Fruit fly (Drosophila melanogaster) whole organism, embryonic: ENCODE data around the gene CG5535.

Source experiments
- BEAF-32 ChIP-seq: fragments of 200-800 bp; sonication (Bioruptor generic); optimal IDR thresholded peaks from 3 replicates; lab custom pipeline; 2017; ENCODE audit warnings: missing biosample characterization, missing genetic modification characterization, mild to moderate bottlenecking, moderate library complexity, missing genetic modification reagents
- CG10366 ChIP-seq: fragments of 200-800 bp; sonication (Bioruptor generic); IDR thresholded peaks from 2 replicates; pipeline ENCODE4 v1.3.6; 2022; ENCODE audit warnings: missing biosample characterization, missing genetic modification characterization
- CG11247 ChIP-seq: fragments of 200-800 bp; sonication (Bioruptor generic); IDR thresholded peaks from 2 replicates; pipeline ENCODE4 v1.3.6; 2022; ENCODE audit warnings: missing biosample characterization, missing genetic modification characterization
- CG14710 ChIP-seq: fragments of 200-800 bp; sonication (Bioruptor generic); optimal IDR thresholded peaks from 3 replicates; lab custom pipeline; 2019; ENCODE audit warnings: missing biosample characterization, mild to moderate bottlenecking, missing genetic modification characterization, moderate library complexity
- CG1792 ChIP-seq: fragments of 200-800 bp; sonication (Bioruptor generic); optimal IDR thresholded peaks from 2 replicates; lab custom pipeline; 2016; ENCODE audit warnings: missing biosample characterization, missing genetic modification characterization
- CG3847 ChIP-seq: fragments of 200-800 bp; sonication (Bioruptor generic); IDR thresholded peaks from 2 replicates; pipeline ENCODE4 v1.3.6; 2022; ENCODE audit warnings: missing biosample characterization, missing genetic modification characterization
- CG6254 ChIP-seq: fragments of 200-800 bp; sonication (Bioruptor generic); optimal IDR thresholded peaks from 3 replicates; lab custom pipeline; 2017; ENCODE audit warnings: mild to moderate bottlenecking, missing biosample characterization, missing genetic modification reagents, missing genetic modification characterization
- CG6689 ChIP-seq: fragments of 200-800 bp; sonication (Bioruptor generic); IDR thresholded peaks from 2 replicates; pipeline ENCODE4 v1.3.6; 2022; ENCODE audit warnings: missing biosample characterization, missing genetic modification characterization
- CG8388 ChIP-seq: fragments of 200-800 bp; sonication (Bioruptor generic); optimal IDR thresholded peaks from 2 replicates; lab custom pipeline; 2019; ENCODE audit warnings: missing biosample characterization, mild to moderate bottlenecking, missing genetic modification characterization, moderate library complexity
- CG8478 ChIP-seq: fragments of >200 bp; optimal IDR thresholded peaks from 2 replicates; lab custom pipeline; 2018
- CG8765 ChIP-seq: fragments of 200-800 bp; sonication (Bioruptor generic); IDR thresholded peaks from 2 replicates; pipeline ENCODE4 v1.3.6; 2022; ENCODE audit warnings: missing biosample characterization, missing genetic modification characterization
- CG9876 ChIP-seq: fragments of 200-800 bp; sonication (Bioruptor generic); optimal IDR thresholded peaks from 2 replicates; lab custom pipeline; 2016; ENCODE audit warnings: missing biosample characterization, missing genetic modification characterization
- Dip2 ChIP-seq: fragments of 200-800 bp; sonication (Bioruptor generic); IDR thresholded peaks from 2 replicates; pipeline ENCODE4 v1.3.6; 2022; ENCODE audit warnings: missing biosample characterization, missing genetic modification characterization
- Elba2 ChIP-seq: fragments of 200-800 bp; sonication (Bioruptor generic); optimal IDR thresholded peaks from 3 replicates; lab custom pipeline; 2016; ENCODE audit warnings: missing biosample characterization, missing genetic modification characterization
- Ets65A ChIP-seq: fragments of 200-800 bp; sonication (Bioruptor generic); peaks from one replicate; lab custom pipeline; 2016; ENCODE audit warnings: missing biosample characterization, missing genetic modification characterization
- HmgD ChIP-seq: fragments of 200-800 bp; sonication (Bioruptor generic); optimal IDR thresholded peaks from 3 replicates; lab custom pipeline; 2016; ENCODE audit warnings: missing biosample characterization, missing genetic modification characterization
- HmgZ ChIP-seq: fragments of 200-800 bp; sonication (Bioruptor generic); optimal IDR thresholded peaks from 2 replicates; lab custom pipeline; 2018; ENCODE audit warnings: missing biosample characterization, mild to moderate bottlenecking, missing genetic modification characterization
- Mad ChIP-seq: fragments of 200-800 bp; sonication (Bioruptor generic); optimal IDR thresholded peaks from 2 replicates; lab custom pipeline; 2016; ENCODE audit warnings: missing biosample characterization, missing genetic modification characterization
- amos ChIP-seq: fragments of 200-800 bp; sonication (Bioruptor generic); IDR thresholded peaks from 2 replicates; pipeline ENCODE4 v1.3.6; 2022; ENCODE audit warnings: missing biosample characterization, missing genetic modification characterization; ENCODE audit not compliant: partially characterized antibody
- cas ChIP-seq: fragments of 200-800 bp; sonication (Bioruptor generic); IDR thresholded peaks from 2 replicates; pipeline ENCODE4 v1.3.6; 2022; ENCODE audit warnings: missing biosample characterization, missing genetic modification characterization
- chinmo ChIP-seq: fragments of 200-800 bp; sonication (Bioruptor generic); IDR thresholded peaks from 4 replicates; pipeline ENCODE4 v1.3.6; 2022; ENCODE audit warnings: missing biosample characterization, missing genetic modification characterization; ENCODE audit not compliant: partially characterized antibody
- disco-r ChIP-seq: fragments of 200-800 bp; sonication (Bioruptor generic); optimal IDR thresholded peaks from 2 replicates; lab custom pipeline; 2016; ENCODE audit warnings: missing biosample characterization, missing genetic modification characterization
- eve ChIP-seq, 2 experiments: fragments of >200 bp; optimal IDR thresholded peaks; 2 replicates each; lab custom pipeline; 2017; ENCODE audit warnings: missing biosample characterization in 2 of 2, missing genetic modification characterization in 2 of 2
- ewg ChIP-seq: fragments of 200-800 bp; sonication (Bioruptor generic); optimal IDR thresholded peaks from 3 replicates; lab custom pipeline; 2017; ENCODE audit warnings: mild to moderate bottlenecking, missing biosample characterization, missing genetic modification reagents, missing genetic modification characterization
- ftz-f1 ChIP-seq: fragments of 200-800 bp; sonication (Bioruptor generic); optimal IDR thresholded peaks from 2 replicates; lab custom pipeline; 2016; ENCODE audit warnings: missing biosample characterization, missing genetic modification characterization
- gcm2 ChIP-seq: fragments of 200-800 bp; sonication (Bioruptor generic); optimal IDR thresholded peaks from 2 replicates; lab custom pipeline; 2016; ENCODE audit warnings: missing biosample characterization, missing genetic modification characterization
- grau ChIP-seq: fragments of 200-800 bp; optimal IDR thresholded peaks from 3 replicates; lab custom pipeline; 2019; ENCODE audit warnings: missing biosample characterization, mild to moderate bottlenecking, missing genetic modification characterization, moderate library complexity
- ham ChIP-seq: fragments of 200-800 bp; sonication (Bioruptor generic); IDR thresholded peaks from 2 replicates; pipeline ENCODE4 v1.3.6; 2022; ENCODE audit warnings: missing biosample characterization, missing genetic modification characterization
- hb ChIP-seq: fragments of 200-800 bp; sonication (Bioruptor generic); IDR thresholded peaks from 3 replicates; pipeline ENCODE4 v1.3.6; 2022; ENCODE audit warnings: missing biosample characterization, missing genetic modification characterization; ENCODE audit not compliant: partially characterized antibody
- her ChIP-seq: fragments of 200-800 bp; sonication (Bioruptor generic); optimal IDR thresholded peaks from 2 replicates; lab custom pipeline; 2016; ENCODE audit warnings: missing biosample characterization, missing genetic modification characterization
- ken ChIP-seq: fragments of 200-800 bp; sonication (Bioruptor generic); IDR thresholded peaks from 3 replicates; pipeline ENCODE4 v1.3.6; 2022; ENCODE audit warnings: missing biosample characterization, missing genetic modification characterization
- onecut ChIP-seq: fragments of 200-800 bp; sonication (Bioruptor generic); IDR thresholded peaks from 2 replicates; pipeline ENCODE4 v1.3.6; 2022; ENCODE audit warnings: missing biosample characterization, missing genetic modification characterization
- pan ChIP-seq, 4 experiments: fragments of >200 bp in 3 of 4; fragments of 200-800 bp in 1 of 4; sonication (Bioruptor generic) in 1 of 4; optimal IDR thresholded peaks in 3 of 4; IDR thresholded peaks in 1 of 4; 2 replicates each; pipeline versions ENCODE4 v1.3.6 to Lab custom; 2017 to 2022; ENCODE audit warnings: missing biosample characterization in 2 of 4, missing genetic modification characterization in 2 of 4, mixed read lengths in 1 of 4
- pfk ChIP-seq: fragments of 200-800 bp; sonication (Bioruptor generic); optimal IDR thresholded peaks from 2 replicates; lab custom pipeline; 2018; ENCODE audit warnings: missing biosample characterization, mild to moderate bottlenecking, missing genetic modification characterization, moderate library complexity
- scrt ChIP-seq: fragments of 200-800 bp; sonication (Bioruptor generic); optimal IDR thresholded peaks from 2 replicates; lab custom pipeline; 2018; ENCODE audit warnings: missing biosample characterization, mild to moderate bottlenecking, missing genetic modification characterization, moderate library complexity
- sd ChIP-seq: fragments of 200-800 bp; sonication (Bioruptor generic); optimal IDR thresholded peaks from 3 replicates; lab custom pipeline; 2018; ENCODE audit warnings: missing biosample characterization, mild to moderate bottlenecking, missing genetic modification characterization, moderate library complexity
- zfh1 ChIP-seq: fragments of 200-800 bp; sonication (Bioruptor generic); IDR thresholded peaks from 3 replicates; pipeline ENCODE4 v1.3.6; 2022; ENCODE audit warnings: missing biosample characterization, missing genetic modification characterization

Gene CG5535

DNA sequence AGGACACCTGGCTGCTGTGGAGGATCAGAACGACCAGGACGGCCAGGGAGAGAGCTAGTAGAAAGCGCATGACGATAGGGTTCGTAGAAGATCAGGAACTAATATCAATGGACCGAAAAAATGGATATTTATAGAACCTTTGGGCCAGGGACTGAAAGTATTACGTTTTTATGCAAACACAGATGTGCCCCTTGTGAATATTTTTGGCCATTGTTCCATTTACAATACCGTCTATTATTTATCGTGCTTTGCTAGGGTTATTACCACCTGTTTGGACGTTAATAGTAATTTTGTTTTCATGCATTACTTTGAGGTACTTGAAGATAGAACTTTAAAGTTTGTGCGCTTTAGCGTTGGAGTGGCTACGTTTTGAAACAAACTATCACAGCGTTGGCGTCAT, 23.1 kb downstream of the CG5535 start, which contains the start of gene CG32188:
CG32188 (minus strand) TSS at position 101 of the 400 bp plus-strand sequence.
- no peak for TF ChIP-seq CG10366 (GFP tag; lab: Robert Waterston, UW)
- no peak for TF ChIP-seq pfk (GFP tag; lab: Kevin White, UChicago)
- no peak for TF ChIP-seq grau (tag; lab: Kevin White, UChicago)
- no peak for TF ChIP-seq disco-r
- TF ChIP-seq amos (GFP tag; lab: Robert Waterston, UW), result no peak
- no peak for TF ChIP-seq pan (optimal IDR thresholded peaks at IDR 0.05; lab: Kevin White, UChicago)
- TF ChIP-seq pan (GFP tag; optimal IDR thresholded peaks at IDR 0.05 in 1 of 2, IDR thresholded peaks at IDR 0.05 in 1 of 2), result no peak
- TF ChIP-seq CG14710 (tag; lab: Kevin White, UChicago), result no peak
- no peak for TF ChIP-seq ken (GFP tag; lab: Robert Waterston, UW)
- TF ChIP-seq CG6254 (GFP tag; lab: Kevin White, UChicago), result no peak
- TF ChIP-seq CG6689 (GFP tag; lab: Robert Waterston, UW), result no peak
- TF ChIP-seq onecut (GFP tag; lab: Robert Waterston, UW), result no peak
- TF ChIP-seq eve (GFP tag; optimal IDR thresholded peaks at IDR 0.05; lab: Kevin White, UChicago), result no peak
- TF ChIP-seq CG9876 (GFP tag; lab: Kevin White, UChicago), result no peak
- no peak for TF ChIP-seq cas (GFP tag; lab: Robert Waterston, UW)

DNA sequence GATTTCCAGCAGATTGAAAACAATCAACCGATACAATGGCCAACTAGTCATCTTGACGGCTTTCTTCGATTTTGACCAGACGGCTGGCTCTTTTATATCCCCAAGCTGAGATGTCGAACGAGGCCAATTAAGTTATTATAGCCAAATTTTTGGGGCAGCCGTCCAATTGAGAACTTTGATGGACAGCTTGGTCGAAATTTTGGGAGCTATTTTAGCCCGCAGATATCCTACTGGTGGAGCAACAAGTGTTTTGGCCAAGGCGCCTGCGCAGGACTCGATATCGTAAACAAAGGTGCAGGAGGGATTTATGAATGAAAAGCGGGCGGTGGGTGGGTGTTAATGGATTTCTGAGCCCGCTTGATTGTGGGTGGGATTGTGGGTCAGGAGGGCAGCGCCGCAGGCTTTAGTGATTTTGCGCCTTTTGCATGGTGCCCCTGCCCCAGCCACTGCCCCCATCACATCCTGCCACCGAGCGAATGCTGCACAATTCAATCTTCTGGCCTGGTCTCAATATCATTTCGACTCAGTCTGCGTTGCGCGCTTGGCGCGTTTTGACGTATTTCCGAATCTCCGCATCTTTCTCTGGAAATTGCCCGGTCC, 33.7 kb downstream of the CG5535 start, which contains the start of the genes Ir75c and Grd:
Ir75c (minus strand) TSS at position 51 of the 600 bp plus-strand sequence.
Grd (plus strand) TSS at position 550 of the 600 bp plus-strand sequence.
- 0 out of 2 replicates have a peak, but pooled peaks have one; percentile 7 for TF ChIP-seq CG3847 (GFP tag; lab: Robert Waterston, UW)
- TF ChIP-seq Ets65A (GFP tag; lab: Kevin White, UChicago), result peak; percentile 25
- TF ChIP-seq scrt (GFP tag; lab: Kevin White, UChicago), result peak; percentile 87
- 0 out of 3 replicates have a peak, but pooled peaks have one; percentile 24 for TF ChIP-seq hb (GFP tag; lab: Robert Waterston, UW)
- TF ChIP-seq ewg, result peak; percentile 55
- no peak for TF ChIP-seq ham (GFP tag; lab: Robert Waterston, UW)
- TF ChIP-seq zfh1, result no peak
- TF ChIP-seq her (GFP tag; lab: Kevin White, UChicago), result no peak

DNA sequence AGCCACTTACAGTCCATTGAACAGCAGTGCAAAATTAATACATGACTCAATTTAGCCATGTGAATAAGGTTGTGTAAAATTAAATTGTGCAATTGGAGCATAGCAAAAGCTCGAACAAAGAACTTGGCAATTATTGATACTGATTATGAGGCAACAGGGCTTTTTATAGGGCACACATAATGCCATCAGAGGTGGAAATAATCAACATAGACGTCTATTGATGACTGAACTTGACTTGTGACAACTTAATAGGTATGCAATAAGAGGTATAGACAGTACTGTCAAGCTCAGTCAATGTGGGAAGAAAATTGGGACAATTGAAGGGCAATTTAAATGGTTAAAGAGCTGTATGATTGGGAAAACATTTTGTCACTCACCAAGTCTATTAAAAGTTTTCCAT, 36.5 kb downstream of the CG5535 start, which contains the start of gene Ir75b:
Ir75b (minus strand) TSS at position 101 of the 400 bp plus-strand sequence.
- no peak for TF ChIP-seq CG8765 (GFP tag; lab: Robert Waterston, UW)
- TF ChIP-seq Elba2 (GFP tag; lab: Kevin White, UChicago), result no peak
- no peak for TF ChIP-seq ftz-f1
- TF ChIP-seq sd, result no peak
- no peak for TF ChIP-seq gcm2
- TF ChIP-seq Mad (GFP tag; lab: Kevin White, UChicago), result no peak
- no peak for TF ChIP-seq HmgZ (tag; lab: Kevin White, UChicago)
- TF ChIP-seq BEAF-32 (GFP tag; lab: Kevin White, UChicago), result no peak
- TF ChIP-seq CG1792 (GFP tag; lab: Kevin White, UChicago), result no peak
- TF ChIP-seq CG8388 (GFP tag; lab: Kevin White, UChicago), result no peak
- TF ChIP-seq CG8478 (lab: Kevin White, UChicago), result no peak
- no peak for TF ChIP-seq HmgD (GFP tag; lab: Kevin White, UChicago)

DNA sequence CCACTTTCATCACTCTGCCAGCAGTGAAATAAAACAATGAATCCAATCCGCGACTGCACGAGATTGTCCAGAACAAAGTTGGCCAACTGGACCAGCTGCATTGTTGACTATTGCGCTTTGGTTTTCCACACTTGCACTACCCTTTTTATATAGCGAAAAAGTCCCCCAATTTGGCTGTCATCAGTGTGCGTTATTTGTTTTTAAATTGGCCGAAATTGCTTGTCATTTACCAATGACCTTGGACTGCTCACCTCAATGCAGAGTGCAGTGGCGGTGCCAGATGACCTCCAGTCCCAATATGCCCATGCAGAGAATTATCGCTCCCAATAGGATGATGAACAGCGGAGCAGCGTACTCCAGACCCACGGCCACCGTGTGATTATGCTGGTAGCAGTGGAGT, 38.8 kb downstream of the CG5535 start, which contains the start of gene Ir75a:
Ir75a (minus strand) TSS at position 101 of the 400 bp plus-strand sequence.
- TF ChIP-seq gcm2 (no peak), CG11247 (GFP tag; lab: Robert Waterston, UW) (no peak), Dip2 (no peak), chinmo (GFP tag; lab: Robert Waterston, UW) (no peak)
